Worm (Caenorhabditis elegans): ENCODE results near the gene K07H8.5.

- no peak for TF ChIP-seq ztf-6 (GFP tag; IDR thresholded peaks at IDR 0.05)
- no peak for TF ChIP-seq ztf-3 (GFP tag; optimal IDR thresholded peaks at IDR 0.05)
- TF ChIP-seq nfya-1 (tag; optimal IDR thresholded peaks at IDR 0.05; ENCODE audit: borderline replicate concordance, insufficient read depth) = no peak
- no peak for TF ChIP-seq lin-35 (GFP tag; optimal IDR thresholded peaks at IDR 0.05)
- TF ChIP-seq unc-62 (GFP tag; optimal IDR thresholded peaks at IDR 0.05) = no peak
- no peak for TF ChIP-seq F39B2.1 (GFP tag; IDR thresholded peaks at IDR 0.05)
- TF ChIP-seq madf-10 (tag; optimal IDR thresholded peaks at IDR 0.05) = no peak
- TF ChIP-seq dpff-1 (tag; optimal IDR thresholded peaks at IDR 0.05) = no peak
- TF ChIP-seq nfyb-1 (GFP tag; IDR thresholded peaks at IDR 0.05) = no peak
- TF ChIP-seq egrh-3 (GFP tag; IDR thresholded peaks at IDR 0.05) = no peak
- no peak for TF ChIP-seq dpl-1 (GFP tag; optimal IDR thresholded peaks at IDR 0.05)
- no peak for TF ChIP-seq unc-130 (GFP tag; optimal IDR thresholded peaks at IDR 0.05)
Observed at ce11 chrIV:8268024-8268423, at the start of gene K07H8.5, which contains the start of gene K07H8.8.

Data from whole organism, young adult.